Worm (Caenorhabditis elegans): ENCODE measurements around the gene F35E8.9.

- TF ChIP-seq alr-1 (tag; optimal IDR thresholded peaks at IDR 0.05; ENCODE audit: borderline replicate concordance) (no peak), fkh-8 (tag; optimal IDR thresholded peaks at IDR 0.05) (no peak), dpl-1 (GFP tag; optimal IDR thresholded peaks at IDR 0.05) (no peak), lin-15B (tag; optimal IDR thresholded peaks at IDR 0.05) (no peak), ceh-8 (GFP tag; optimal IDR thresholded peaks at IDR 0.05) (no peak), elt-2 (tag; optimal IDR thresholded peaks at IDR 0.05) (no peak), lsy-2 (tag; optimal IDR thresholded peaks at IDR 0.05) (no peak), nhr-77 (tag; optimal IDR thresholded peaks at IDR 0.05) (no peak), ztf-11 (tag; optimal IDR thresholded peaks at IDR 0.05) (no peak)
Measured at ce11 chrV:15950903-15951302, 33.5 kb upstream of the F35E8.9 start, which contains the start of gene srw-59.
